Worm (Caenorhabditis elegans) whole organism, mixed stage, embryonic: Measurements from ENCODE around the gene T02H6.6.

Experiments
- M03D4.4 ChIP-seq: sonication (generic microtip); optimal IDR thresholded peaks from 2 replicates; lab custom pipeline; 2017; ENCODE audit warnings: mild to moderate bottlenecking, missing genetic modification characterization, missing compliant biosample characterization
- bed-3 ChIP-seq: fragments of 200-800 bp; sonication (Bioruptor generic); optimal IDR thresholded peaks from 3 replicates; lab custom pipeline; 2018; ENCODE audit warnings: mild to moderate bottlenecking, missing genetic modification characterization, moderate library complexity, missing compliant biosample characterization
- blmp-1 ChIP-seq: fragments of 150-350 bp; optimal IDR thresholded peaks from 2 replicates; lab custom pipeline; 2014; ENCODE audit warnings: missing biosample characterization, missing genetic modification characterization
- ceh-39 ChIP-seq: fragments of 150-350 bp; optimal IDR thresholded peaks from 2 replicates; lab custom pipeline; 2014; ENCODE audit warnings: missing biosample characterization, missing genetic modification characterization
- ceh-43 ChIP-seq: fragments of 200-800 bp; sonication (Bioruptor generic); optimal IDR thresholded peaks from 2 replicates; lab custom pipeline; 2018; ENCODE audit warnings: mild to moderate bottlenecking, missing genetic modification characterization, moderate library complexity, missing compliant biosample characterization
- ces-1 ChIP-seq: fragments of 150-350 bp; optimal IDR thresholded peaks from 2 replicates; lab custom pipeline; 2014; ENCODE audit warnings: missing biosample characterization, missing genetic modification reagents, missing genetic modification characterization
- cnd-1 ChIP-seq: fragments of 200-800 bp; sonication (Bioruptor generic); optimal IDR thresholded peaks from 2 replicates; lab custom pipeline; 2018; ENCODE audit warnings: mild to moderate bottlenecking, missing genetic modification characterization, missing compliant biosample characterization
- elt-1 ChIP-seq: sonication (generic microtip); optimal IDR thresholded peaks from 2 replicates; lab custom pipeline; 2017; ENCODE audit warnings: missing genetic modification characterization, mild to moderate bottlenecking, missing compliant biosample characterization, antibody characterized with exemption, moderate library complexity, borderline replicate concordance; ENCODE audit not compliant: insufficient read depth
- elt-3 ChIP-seq: fragments of 150-350 bp; optimal IDR thresholded peaks from 2 replicates; lab custom pipeline; 2014; ENCODE audit warnings: missing biosample characterization, missing genetic modification characterization
- flh-1 ChIP-seq: fragments of 200-800 bp; sonication (Bioruptor generic); optimal IDR thresholded peaks from 2 replicates; lab custom pipeline; 2018; ENCODE audit warnings: mild to moderate bottlenecking, missing genetic modification characterization, moderate library complexity, missing compliant biosample characterization
- ham-2 ChIP-seq: fragments of 200-800 bp; sonication (Bioruptor generic); optimal IDR thresholded peaks from 2 replicates; lab custom pipeline; 2018; ENCODE audit warnings: mild to moderate bottlenecking, missing genetic modification characterization, missing compliant biosample characterization
- hlh-1 ChIP-seq: fragments of 150-350 bp; optimal IDR thresholded peaks from 2 replicates; lab custom pipeline; 2014; ENCODE audit warnings: missing biosample characterization, missing genetic modification reagents, missing genetic modification characterization
- lin-13 ChIP-seq: fragments of 150-350 bp; optimal IDR thresholded peaks from 2 replicates; lab custom pipeline; 2014; ENCODE audit warnings: missing biosample characterization, missing genetic modification characterization
- lin-32 ChIP-seq: fragments of 200-800 bp; sonication (Bioruptor generic); optimal IDR thresholded peaks from 2 replicates; lab custom pipeline; 2018; ENCODE audit warnings: mild to moderate bottlenecking, missing genetic modification characterization, missing compliant biosample characterization
- mab-5 ChIP-seq: fragments of 150-350 bp; optimal IDR thresholded peaks from 2 replicates; lab custom pipeline; 2014; ENCODE audit warnings: missing biosample characterization, missing genetic modification characterization
- mep-1 ChIP-seq: fragments of 150-350 bp; optimal IDR thresholded peaks from 2 replicates; lab custom pipeline; 2017; ENCODE audit warnings: missing biosample characterization, missing genetic modification reagents, missing genetic modification characterization, inconsistent platforms
- mls-2 ChIP-seq: sonication (generic microtip); optimal IDR thresholded peaks from 2 replicates; lab custom pipeline; 2016; ENCODE audit warnings: mild to moderate bottlenecking, missing genetic modification characterization, moderate library complexity, missing compliant biosample characterization
- nhr-12 ChIP-seq: fragments of 150-350 bp; optimal IDR thresholded peaks from 2 replicates; lab custom pipeline; 2014; ENCODE audit warnings: missing biosample characterization, missing genetic modification characterization
- nhr-2 ChIP-seq: fragments of 150-350 bp; optimal IDR thresholded peaks from 2 replicates; lab custom pipeline; 2014; ENCODE audit warnings: missing biosample characterization, missing genetic modification characterization
- nhr-237 ChIP-seq: fragments of 150-350 bp; optimal IDR thresholded peaks from 2 replicates; lab custom pipeline; 2014; ENCODE audit warnings: missing biosample characterization, missing genetic modification characterization
- nhr-28 ChIP-seq: fragments of 150-350 bp; optimal IDR thresholded peaks from 2 replicates; lab custom pipeline; 2014; ENCODE audit warnings: missing biosample characterization, missing genetic modification characterization
- nhr-76 ChIP-seq: sonication (generic microtip); optimal IDR thresholded peaks from 2 replicates; lab custom pipeline; 2017; ENCODE audit warnings: missing biosample characterization, missing genetic modification characterization
- pha-4 ChIP-seq: fragments of 150-350 bp; optimal IDR thresholded peaks from 2 replicates; lab custom pipeline; 2018; ENCODE audit warnings: missing biosample characterization, missing genetic modification reagents, missing genetic modification characterization
- sem-2 ChIP-seq: fragments of 200-800 bp; sonication (Bioruptor generic); optimal IDR thresholded peaks from 2 replicates; lab custom pipeline; 2018; ENCODE audit warnings: mild to moderate bottlenecking, missing genetic modification characterization, missing compliant biosample characterization
- snpc-4 ChIP-seq: fragments of 150-350 bp; optimal IDR thresholded peaks from 2 replicates; lab custom pipeline; 2014; ENCODE audit warnings: missing biosample characterization, missing genetic modification characterization
- sptf-1 ChIP-seq: sonication (generic microtip); optimal IDR thresholded peaks from 2 replicates; lab custom pipeline; 2017; ENCODE audit warnings: mild to moderate bottlenecking, missing genetic modification characterization, moderate library complexity, missing compliant biosample characterization
- tbx-8 ChIP-seq: fragments of 200-800 bp; sonication (Bioruptor generic); optimal IDR thresholded peaks from 2 replicates; lab custom pipeline; 2018; ENCODE audit warnings: mild to moderate bottlenecking, missing genetic modification characterization, moderate library complexity, missing compliant biosample characterization
- unc-120 ChIP-seq: sonication (generic microtip); optimal IDR thresholded peaks from 2 replicates; lab custom pipeline; 2017; ENCODE audit warnings: missing genetic modification characterization, missing compliant biosample characterization; ENCODE audit not compliant: poor library complexity, severe bottlenecking
- unc-39 ChIP-seq: fragments of 150-350 bp; optimal IDR thresholded peaks from 2 replicates; lab custom pipeline; 2014; ENCODE audit warnings: missing biosample characterization, missing genetic modification characterization
- zip-8 ChIP-seq: fragments of 150-350 bp; optimal IDR thresholded peaks from 2 replicates; lab custom pipeline; 2014; ENCODE audit warnings: missing biosample characterization, missing genetic modification characterization
- ztf-11 ChIP-seq: fragments of 150-350 bp; optimal IDR thresholded peaks from 2 replicates; lab custom pipeline; 2014; ENCODE audit warnings: missing biosample characterization, missing genetic modification characterization

The T02H6.6 gene

DNA sequence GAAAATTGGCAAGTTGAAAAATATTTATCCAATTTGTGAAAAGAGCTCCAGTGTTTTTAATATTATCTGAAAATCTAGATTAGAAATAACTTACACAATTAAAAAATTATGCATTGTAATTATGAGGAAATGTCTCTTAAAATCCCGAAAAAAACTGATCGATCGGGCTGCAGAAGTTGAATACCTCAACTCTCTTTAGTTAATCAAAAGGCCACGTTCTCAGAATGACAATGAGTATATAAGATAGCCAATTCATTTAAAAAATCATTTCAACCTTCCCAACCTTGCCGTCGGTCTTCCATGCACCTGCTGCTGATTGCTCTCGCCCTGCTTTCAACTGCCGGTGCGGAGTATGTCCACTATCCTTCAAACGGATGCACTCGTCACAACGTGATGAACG lies 6.2 kb downstream of the T02H6.6 start, which contains the start of gene T02H6.4:
Gene T02H6.4 (plus strand): TSS at position 301 of the 400 bp plus-strand sequence.
- TF ChIP-seq hlh-1 (tag; lab: Kevin White, UChicago) (no peak), lin-32 (GFP tag; lab: Kevin White, UChicago) (no peak), nhr-237 (no peak), lin-13 (tag; lab: Kevin White, UChicago) (no peak), nhr-28 (tag; lab: Kevin White, UChicago) (no peak)
- TF ChIP-seq, all 35 proteins: peak for 0

DNA sequence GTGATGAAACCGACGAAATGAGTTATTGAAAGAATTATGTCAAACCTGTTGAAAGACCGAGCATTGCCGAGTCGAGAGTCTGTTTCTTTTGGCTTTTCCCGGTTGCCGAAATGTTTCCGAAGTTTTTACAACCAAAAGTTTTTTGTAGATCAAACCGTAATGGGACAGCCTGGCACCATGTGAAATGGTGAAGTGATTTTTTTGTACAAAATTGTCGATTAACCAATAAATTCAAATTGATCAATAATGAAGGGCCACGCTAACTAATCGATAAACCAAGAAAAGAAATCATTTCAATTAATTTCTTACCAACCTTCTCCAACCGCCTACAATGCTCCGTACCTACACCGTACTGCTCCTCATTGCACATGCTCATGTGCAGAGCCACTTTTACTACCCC lies 8.0 kb downstream of the T02H6.6 start, which contains the start of gene T02H6.3:
Gene T02H6.3 (plus strand): TSS at position 301 of the 400 bp plus-strand sequence.
- TF ChIP-seq mab-5 (tag; lab: Kevin White, UChicago), result no peak
- no peak for TF ChIP-seq nhr-12 (tag; lab: Kevin White, UChicago)
- TF ChIP-seq sem-2 (GFP tag; lab: Kevin White, UChicago), result no peak
- TF ChIP-seq hlh-1 (tag; lab: Kevin White, UChicago), result no peak

DNA sequence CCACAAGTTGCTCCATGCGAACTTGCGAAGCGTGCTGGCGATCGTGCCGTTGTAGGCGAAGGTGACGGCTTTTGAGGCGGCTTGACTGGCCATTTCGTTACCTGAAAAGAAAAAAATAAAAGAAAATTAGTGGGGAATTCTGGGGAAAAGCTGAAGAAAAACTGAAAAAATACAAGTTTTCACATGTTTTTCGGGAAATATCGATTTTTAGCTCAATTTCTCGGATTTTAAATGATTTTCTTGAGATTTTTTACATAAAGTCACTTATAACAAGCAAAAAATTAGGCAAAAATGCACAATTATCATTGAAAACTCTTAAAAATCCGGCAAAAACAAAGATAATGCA lies 17.4 kb downstream of the T02H6.6 start, which contains the start of gene T02H6.11:
Gene T02H6.11 (minus strand): TSS at position 101 of the 346 bp plus-strand sequence.
- TF ChIP-seq elt-3 (tag; lab: Kevin White, UChicago), result no peak
- TF ChIP-seq hlh-1 (tag; lab: Kevin White, UChicago), result no peak
- TF ChIP-seq unc-39 (tag; lab: Kevin White, UChicago), result no peak
- TF ChIP-seq ceh-39, result no peak
- no peak for TF ChIP-seq mep-1 (tag; lab: Kevin White, UChicago)
- TF ChIP-seq ceh-43 (GFP tag; lab: Kevin White, UChicago), result no peak
- TF ChIP-seq M03D4.4, result no peak
- TF ChIP-seq elt-1 (tag; lab: Kevin White, UChicago), result no peak
- TF ChIP-seq bed-3, result no peak
- TF ChIP-seq nhr-28 (tag; lab: Kevin White, UChicago), result no peak
- TF ChIP-seq lin-32 (GFP tag; lab: Kevin White, UChicago), result no peak
- no peak for TF ChIP-seq sptf-1 (tag; lab: Kevin White, UChicago)
- TF ChIP-seq blmp-1 (tag; lab: Kevin White, UChicago), result no peak
- TF ChIP-seq sem-2 (GFP tag; lab: Kevin White, UChicago), result no peak
- no peak for TF ChIP-seq ces-1 (GFP tag; lab: Kevin White, UChicago)
- no peak for TF ChIP-seq tbx-8 (GFP tag; lab: Kevin White, UChicago)

ce11 chrII:701371-702139 lies 18.0 kb downstream of the T02H6.6 start, which contains the start of gene thoc-1:
TSS of gene thoc-1 (plus strand) at chrII:702107.
- TF ChIP-seq snpc-4 (tag; lab: Kevin White, UChicago) (no peak), cnd-1 (tag; lab: Kevin White, UChicago) (no peak), unc-39 (tag; lab: Kevin White, UChicago) (no peak), unc-120 (tag; lab: Kevin White, UChicago) (no peak), hlh-1 (tag; lab: Kevin White, UChicago) (no peak), lin-32 (GFP tag; lab: Kevin White, UChicago) (no peak), mls-2 (tag; lab: Kevin White, UChicago) (no peak), lin-13 (tag; lab: Kevin White, UChicago) (no peak), ceh-39 (no peak), elt-1 (tag; lab: Kevin White, UChicago) (no peak), zip-8 (tag; lab: Kevin White, UChicago) (no peak), ztf-11 (no peak)

ce11 chrII:709081-709480 lies 25.5 kb downstream of the T02H6.6 start, which contains the start of gene T02H6.1:
TSS of gene T02H6.1 (plus strand) at chrII:709381.
- TF ChIP-seq hlh-1 (tag; lab: Kevin White, UChicago), result no peak
- no peak for TF ChIP-seq lin-32 (GFP tag; lab: Kevin White, UChicago)
- no peak for TF ChIP-seq lin-13 (tag; lab: Kevin White, UChicago)

DNA sequence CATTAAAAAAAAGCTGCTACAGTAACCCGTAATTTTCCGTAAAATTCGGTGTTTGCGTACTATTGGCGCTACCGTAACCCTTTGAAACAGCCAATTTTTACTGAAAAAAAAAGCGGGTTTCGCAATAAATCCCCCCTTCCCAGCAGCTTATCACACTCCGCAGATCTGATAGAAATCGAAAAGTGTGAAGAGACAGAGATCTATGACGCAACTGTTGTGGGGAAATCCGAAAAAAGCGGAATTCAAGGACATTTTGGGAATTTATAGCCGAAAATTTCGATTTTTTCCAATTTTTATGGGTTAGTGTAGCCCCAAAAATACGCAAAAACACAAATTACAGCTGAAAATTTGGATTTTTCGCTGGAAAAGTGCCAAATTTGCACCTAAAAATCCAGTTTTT lies 38.4 kb downstream of the T02H6.6 start:
- no peak for TF ChIP-seq sem-2 (GFP tag; lab: Kevin White, UChicago)
- TF ChIP-seq flh-1 (GFP tag; lab: Kevin White, UChicago), result no peak
- no peak for TF ChIP-seq nhr-2 (tag; lab: Kevin White, UChicago)
- TF ChIP-seq elt-1 (tag; lab: Kevin White, UChicago), result peak; percentile 80
- TF ChIP-seq ztf-11, result no peak
- TF ChIP-seq pha-4 (tag; lab: Kevin White, UChicago), result no peak
- no peak for TF ChIP-seq nhr-76 (tag; lab: Kevin White, UChicago)
- TF ChIP-seq lin-13 (tag; lab: Kevin White, UChicago), result no peak
- no peak for TF ChIP-seq ceh-39
- peak; percentile 68 for TF ChIP-seq zip-8 (tag; lab: Kevin White, UChicago)
- TF ChIP-seq hlh-1 (tag; lab: Kevin White, UChicago), result no peak
- no peak for TF ChIP-seq elt-3 (tag; lab: Kevin White, UChicago)
- no peak for TF ChIP-seq unc-39 (tag; lab: Kevin White, UChicago)
- TF ChIP-seq ham-2, result no peak
- no peak for TF ChIP-seq cnd-1 (tag; lab: Kevin White, UChicago)
- no peak for TF ChIP-seq unc-120 (tag; lab: Kevin White, UChicago)
